Fruit fly (Drosophila melanogaster) whole organism, embryonic: ENCODE measurements around the gene nesd.

Source experiments
- Abd-B ChIP-seq: fragments of 200-800 bp; sonication (Bioruptor generic); optimal IDR thresholded peaks from 2 replicates; lab custom pipeline; 2018; ENCODE audit warnings: missing biosample characterization, mild to moderate bottlenecking, missing genetic modification characterization, moderate library complexity
- Antp ChIP-seq: fragments of 200-800 bp; sonication (Bioruptor generic); optimal IDR thresholded peaks from 3 replicates; lab custom pipeline; 2016; ENCODE audit warnings: missing biosample characterization, missing genetic modification characterization
- Asciz ChIP-seq: fragments of 200-800 bp; sonication (Bioruptor generic); optimal IDR thresholded peaks from 2 replicates; lab custom pipeline; 2017; ENCODE audit warnings: missing biosample characterization, mild to moderate bottlenecking, missing genetic modification characterization, missing genetic modification reagents
- BEAF-32 ChIP-seq: fragments of 200-800 bp; sonication (Bioruptor generic); optimal IDR thresholded peaks from 3 replicates; lab custom pipeline; 2017; ENCODE audit warnings: missing biosample characterization, missing genetic modification characterization, mild to moderate bottlenecking, moderate library complexity, missing genetic modification reagents
- CG10366 ChIP-seq: fragments of 200-800 bp; sonication (Bioruptor generic); IDR thresholded peaks from 2 replicates; pipeline ENCODE4 v1.3.6; 2022; ENCODE audit warnings: missing biosample characterization, missing genetic modification characterization
- CG10431 ChIP-seq: fragments of 200-800 bp; sonication (Bioruptor generic); optimal IDR thresholded peaks from 3 replicates; lab custom pipeline; 2018; ENCODE audit warnings: missing biosample characterization, mild to moderate bottlenecking, missing genetic modification characterization
- CG12104 ChIP-seq: fragments of 200-800 bp; sonication (Bioruptor generic); optimal IDR thresholded peaks from 3 replicates; lab custom pipeline; 2016; ENCODE audit warnings: missing biosample characterization, missing genetic modification characterization
- CG1233 ChIP-seq: fragments of 200-800 bp; sonication (Bioruptor generic); optimal IDR thresholded peaks from 4 replicates; lab custom pipeline; 2018; ENCODE audit warnings: missing biosample characterization, mild to moderate bottlenecking, missing genetic modification characterization
- CG12659 ChIP-seq: fragments of 200-800 bp; sonication (Bioruptor generic); optimal IDR thresholded peaks from 3 replicates; lab custom pipeline; 2017; ENCODE audit warnings: mild to moderate bottlenecking, missing biosample characterization, missing genetic modification reagents, missing genetic modification characterization
- CG12744 ChIP-seq: fragments of 200-800 bp; sonication (Bioruptor generic); optimal IDR thresholded peaks from 2 replicates; lab custom pipeline; 2016; ENCODE audit warnings: missing biosample characterization, missing genetic modification characterization
- CG15479 ChIP-seq: fragments of 200-800 bp; sonication (Bioruptor generic); optimal IDR thresholded peaks from 3 replicates; lab custom pipeline; 2019; ENCODE audit warnings: missing biosample characterization, mild to moderate bottlenecking, missing genetic modification characterization, moderate library complexity
- CG1603 ChIP-seq: fragments of 200-800 bp; sonication (Bioruptor generic); optimal IDR thresholded peaks from 2 replicates; lab custom pipeline; 2019; ENCODE audit warnings: missing biosample characterization, mild to moderate bottlenecking, missing genetic modification characterization, moderate library complexity
- CG18011 ChIP-seq: fragments of 200-800 bp; sonication (Bioruptor generic); optimal IDR thresholded peaks from 2 replicates; lab custom pipeline; 2017; ENCODE audit warnings: missing biosample characterization, missing genetic modification characterization, mild to moderate bottlenecking, moderate library complexity, missing genotype
- CG18262 ChIP-seq: fragments of 200-800 bp; optimal IDR thresholded peaks from 3 replicates; lab custom pipeline; 2019; ENCODE audit warnings: missing biosample characterization, mild to moderate bottlenecking, missing genetic modification characterization, moderate library complexity
- CG4424 ChIP-seq: fragments of 200-800 bp; sonication (Bioruptor generic); optimal IDR thresholded peaks from 3 replicates; lab custom pipeline; 2016; ENCODE audit warnings: missing biosample characterization, missing genetic modification characterization
- CG4730 ChIP-seq: fragments of 200-800 bp; sonication (Bioruptor generic); IDR thresholded peaks from 2 replicates; pipeline ENCODE4 v1.3.6; 2022; ENCODE audit warnings: missing biosample characterization, missing genetic modification characterization
- CG7786 ChIP-seq: fragments of 200-800 bp; sonication (Bioruptor generic); optimal IDR thresholded peaks from 2 replicates; lab custom pipeline; 2016; ENCODE audit warnings: missing biosample characterization, missing genetic modification characterization
- CG7987 ChIP-seq: fragments of 200-800 bp; sonication (Bioruptor generic); optimal IDR thresholded peaks from 2 replicates; lab custom pipeline; 2018; ENCODE audit warnings: missing biosample characterization, mild to moderate bottlenecking, missing genetic modification characterization, moderate library complexity
- CG8281 ChIP-seq: fragments of 200-800 bp; sonication (Bioruptor generic); optimal IDR thresholded peaks from 2 replicates; lab custom pipeline; 2018; ENCODE audit warnings: missing biosample characterization, mild to moderate bottlenecking, missing genetic modification characterization, moderate library complexity
- CG8359 ChIP-seq: fragments of 200-800 bp; sonication (Bioruptor generic); optimal IDR thresholded peaks from 2 replicates; lab custom pipeline; 2017; ENCODE audit warnings: missing biosample characterization, mild to moderate bottlenecking, missing genetic modification characterization, borderline replicate concordance
- CG8478 ChIP-seq: fragments of >200 bp; optimal IDR thresholded peaks from 2 replicates; lab custom pipeline; 2018
- Dip3 ChIP-seq: fragments of 200-800 bp; sonication (Bioruptor generic); optimal IDR thresholded peaks from 3 replicates; lab custom pipeline; 2016; ENCODE audit warnings: missing biosample characterization, missing genetic modification characterization
- Hr3 ChIP-seq: fragments of 200-800 bp; sonication (Bioruptor generic); optimal IDR thresholded peaks from 3 replicates; lab custom pipeline; 2016; ENCODE audit warnings: missing biosample characterization, missing genetic modification characterization
- Hr51 ChIP-seq, 2 experiments: fragments of 200-800 bp; sonication (Bioruptor generic); optimal IDR thresholded peaks; 2 replicates in 1 of 2; 3 replicates in 1 of 2; lab custom pipeline; 2016 to 2018; ENCODE audit warnings: missing biosample characterization in 2 of 2, missing genetic modification characterization in 2 of 2, mild to moderate bottlenecking in 1 of 2, moderate library complexity in 1 of 2
- Jarid2 ChIP-seq: fragments of 200-800 bp; sonication (Bioruptor generic); optimal IDR thresholded peaks from 3 replicates; lab custom pipeline; 2017; ENCODE audit warnings: mild to moderate bottlenecking, missing biosample characterization, missing genetic modification reagents, missing genetic modification characterization
- Mad ChIP-seq: fragments of 200-800 bp; sonication (Bioruptor generic); optimal IDR thresholded peaks from 2 replicates; lab custom pipeline; 2016; ENCODE audit warnings: missing biosample characterization, missing genetic modification characterization
- NC2α ChIP-seq: fragments of 200-800 bp; sonication (Bioruptor generic); optimal IDR thresholded peaks from 2 replicates; lab custom pipeline; 2016; ENCODE audit warnings: missing biosample characterization, missing genetic modification characterization
- Ravus ChIP-seq: fragments of 200-800 bp; sonication (Bioruptor generic); IDR thresholded peaks from 2 replicates; pipeline ENCODE4 v1.3.6; 2022; ENCODE audit warnings: missing biosample characterization, missing genetic modification characterization
- Rx ChIP-seq: fragments of 200-800 bp; sonication (Bioruptor generic); IDR thresholded peaks from 2 replicates; pipeline ENCODE4 v1.3.6; 2022; ENCODE audit warnings: missing biosample characterization, missing genetic modification characterization
- al ChIP-seq: fragments of 200-800 bp; sonication (Bioruptor generic); IDR thresholded peaks from 2 replicates; pipeline ENCODE4 v1.3.6; 2022; ENCODE audit warnings: missing biosample characterization, missing genetic modification characterization
- amos ChIP-seq: fragments of 200-800 bp; sonication (Bioruptor generic); IDR thresholded peaks from 2 replicates; pipeline ENCODE4 v1.3.6; 2022; ENCODE audit warnings: missing biosample characterization, missing genetic modification characterization; ENCODE audit not compliant: partially characterized antibody
- ap ChIP-seq: fragments of 200-800 bp; sonication (Bioruptor generic); IDR thresholded peaks from 2 replicates; pipeline ENCODE4 v1.3.6; 2022; ENCODE audit warnings: missing biosample characterization, missing genetic modification characterization
- ash1 ChIP-seq: fragments of 200-800 bp; sonication (Bioruptor generic); optimal IDR thresholded peaks from 2 replicates; lab custom pipeline; 2018; ENCODE audit warnings: missing biosample characterization, mild to moderate bottlenecking, missing genetic modification characterization
- bsh ChIP-seq, 2 experiments: fragments of 200-800 bp; sonication (Bioruptor generic); optimal IDR thresholded peaks; 2 replicates each; lab custom pipeline; 2017 to 2018; ENCODE audit warnings: mild to moderate bottlenecking in 2 of 2, missing biosample characterization in 2 of 2, missing genetic modification characterization in 2 of 2, moderate library complexity in 1 of 2
- ci ChIP-seq: fragments of 200-800 bp; sonication (Bioruptor generic); IDR thresholded peaks from 3 replicates; pipeline ENCODE4 v1.3.6; 2022; ENCODE audit warnings: missing biosample characterization, missing genetic modification characterization
- fd96Cb ChIP-seq: fragments of 200-800 bp; sonication (Bioruptor generic); optimal IDR thresholded peaks from 2 replicates; lab custom pipeline; 2018; ENCODE audit warnings: missing biosample characterization, mild to moderate bottlenecking, missing genetic modification characterization, moderate library complexity
- fu2 ChIP-seq: fragments of 200-800 bp; sonication (Bioruptor generic); optimal IDR thresholded peaks from 2 replicates; lab custom pipeline; 2016; ENCODE audit warnings: missing biosample characterization, missing genetic modification characterization
- gcm ChIP-seq: fragments of 200-800 bp; sonication (Bioruptor generic); optimal IDR thresholded peaks from 2 replicates; lab custom pipeline; 2019; ENCODE audit warnings: missing biosample characterization, mild to moderate bottlenecking, missing genetic modification characterization, moderate library complexity
- grau ChIP-seq: fragments of 200-800 bp; optimal IDR thresholded peaks from 3 replicates; lab custom pipeline; 2019; ENCODE audit warnings: missing biosample characterization, mild to moderate bottlenecking, missing genetic modification characterization, moderate library complexity
- hth ChIP-seq: fragments of >200 bp; optimal IDR thresholded peaks from 2 replicates; lab custom pipeline; 2017; ENCODE audit warnings: inconsistent platforms
- kni ChIP-seq: fragments of 200-800 bp; sonication (Bioruptor generic); optimal IDR thresholded peaks from 3 replicates; lab custom pipeline; 2017; ENCODE audit warnings: mild to moderate bottlenecking, missing biosample characterization, missing genetic modification reagents, missing genetic modification characterization
- lab ChIP-seq: fragments of 200-800 bp; sonication (Bioruptor generic); optimal IDR thresholded peaks from 3 replicates; lab custom pipeline; 2017; ENCODE audit warnings: missing biosample characterization, missing genetic modification characterization, mild to moderate bottlenecking, moderate library complexity, missing genetic modification reagents
- maf-S ChIP-seq: fragments of 200-800 bp; sonication (Bioruptor generic); optimal IDR thresholded peaks from 2 replicates; lab custom pipeline; 2016; ENCODE audit warnings: missing biosample characterization, missing genetic modification characterization
- pzg ChIP-seq: fragments of 200-800 bp; sonication (Bioruptor generic); optimal IDR thresholded peaks from 3 replicates; lab custom pipeline; 2018; ENCODE audit warnings: missing biosample characterization, mild to moderate bottlenecking, missing genetic modification characterization, moderate library complexity
- rib ChIP-seq: fragments of 200-800 bp; sonication (Bioruptor generic); IDR thresholded peaks from 2 replicates; pipeline ENCODE4 v1.3.6; 2022; ENCODE audit warnings: missing biosample characterization, missing genetic modification characterization
- schlank ChIP-seq: fragments of 200-800 bp; sonication (Bioruptor generic); optimal IDR thresholded peaks from 2 replicates; lab custom pipeline; 2018; ENCODE audit warnings: missing biosample characterization, mild to moderate bottlenecking, missing genetic modification characterization
- sd ChIP-seq: fragments of 200-800 bp; sonication (Bioruptor generic); optimal IDR thresholded peaks from 3 replicates; lab custom pipeline; 2018; ENCODE audit warnings: missing biosample characterization, mild to moderate bottlenecking, missing genetic modification characterization, moderate library complexity
- sna ChIP-seq: fragments of 200-800 bp; sonication (Bioruptor generic); IDR thresholded peaks from 2 replicates; pipeline ENCODE4 v1.3.6; 2022; ENCODE audit warnings: missing biosample characterization, missing genetic modification characterization; ENCODE audit not compliant: partially characterized antibody
- sob ChIP-seq: fragments of 200-800 bp; sonication (Bioruptor generic); IDR thresholded peaks from 2 replicates; pipeline ENCODE4 v1.3.6; 2022; ENCODE audit warnings: missing biosample characterization, missing genetic modification characterization
- sug ChIP-seq: fragments of 200-800 bp; optimal IDR thresholded peaks from 2 replicates; lab custom pipeline; 2019; ENCODE audit warnings: missing biosample characterization, mild to moderate bottlenecking, missing genetic modification characterization, moderate library complexity

Gene nesd

DNA sequence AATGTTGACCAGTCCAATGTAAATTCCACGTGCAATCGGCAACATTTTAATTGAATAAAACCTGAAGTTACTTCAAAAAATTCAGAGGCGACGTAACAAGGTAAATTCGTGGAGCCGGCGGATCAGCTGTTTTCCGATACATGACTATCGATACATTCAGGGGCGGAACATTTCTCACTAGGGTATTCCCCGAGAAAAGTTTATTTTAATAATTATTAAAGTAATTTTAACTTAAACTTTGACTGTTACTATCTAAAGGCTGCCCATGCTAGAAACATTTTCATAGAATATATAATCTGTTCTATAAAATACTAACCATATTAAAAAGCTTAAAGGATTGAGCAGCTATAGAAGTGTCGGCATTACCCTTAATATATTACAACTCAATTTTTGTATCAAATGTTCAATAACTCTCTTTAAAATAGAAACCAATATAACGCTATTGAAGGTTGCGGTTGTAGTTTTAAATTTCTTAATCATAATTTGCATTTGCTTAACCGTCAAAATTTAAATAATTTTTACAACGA is 3.4 kb downstream of the nesd start, which contains the start of the genes mRpS18B and Kua (continued):
- peak in 1 of 2 experiments; percentile 52 for TF ChIP-seq Hr51 (GFP tag; optimal IDR thresholded peaks at IDR 0.05; lab: Kevin White, UChicago)
- peak; percentile 60 for TF ChIP-seq CG18262 (tag; lab: Kevin White, UChicago)
- no peak for TF ChIP-seq Antp (GFP tag; lab: Kevin White, UChicago)
- TF ChIP-seq Ravus (GFP tag; lab: Robert Waterston, UW): no peak
- peak; percentile 60 for TF ChIP-seq CG4424 (GFP tag; lab: Kevin White, UChicago)
- TF ChIP-seq Mad (GFP tag; lab: Kevin White, UChicago): peak; percentile 0
- peak; percentile 17; the same call in 1 of the 2 replicates for TF ChIP-seq rib (GFP tag; lab: Robert Waterston, UW)
- no peak for TF ChIP-seq Dip3 (GFP tag; lab: Kevin White, UChicago)
- TF ChIP-seq kni (GFP tag; lab: Kevin White, UChicago): no peak
- 0 out of 2 replicates have a peak, but pooled peaks have one; percentile 23 for TF ChIP-seq sna (GFP tag; lab: Robert Waterston, UW)
- TF ChIP-seq CG7786 (GFP tag; lab: Kevin White, UChicago): no peak
- TF ChIP-seq CG18011: no peak
- no peak for TF ChIP-seq Jarid2
- TF ChIP-seq al (GFP tag; lab: Robert Waterston, UW): peak; percentile 42; the same call in 1 of the 2 replicates
- TF ChIP-seq CG8281 (tag; lab: Kevin White, UChicago): no peak
- TF ChIP-seq Asciz (GFP tag; lab: Kevin White, UChicago): no peak
- peak; percentile 51 for TF ChIP-seq CG12104 (GFP tag; lab: Kevin White, UChicago)
- TF ChIP-seq CG10366 (GFP tag; lab: Robert Waterston, UW): peak; percentile 31; the same call in 1 of the 2 replicates
- no peak for TF ChIP-seq CG8359
- no peak for TF ChIP-seq Rx
- TF ChIP-seq gcm (GFP tag; lab: Kevin White, UChicago): no peak
- peak; percentile 67 for TF ChIP-seq sug
- TF ChIP-seq CG15479 (GFP tag; lab: Kevin White, UChicago): no peak
- peak; percentile 67 for TF ChIP-seq CG12659 (GFP tag; lab: Kevin White, UChicago)
- no peak for TF ChIP-seq schlank (tag; lab: Kevin White, UChicago)
- TF ChIP-seq ci (GFP tag; lab: Robert Waterston, UW): 0 out of 3 replicates have a peak, but pooled peaks have one; percentile 25
- no peak for TF ChIP-seq sd (tag; lab: Kevin White, UChicago)
- TF ChIP-seq CG10431 (GFP tag; lab: Kevin White, UChicago): no peak
- TF ChIP-seq CG1603 (tag; lab: Kevin White, UChicago): peak; percentile 30
- TF ChIP-seq fd96Cb: peak; percentile 51
- no peak for TF ChIP-seq fu2
- TF ChIP-seq ash1 (GFP tag; lab: Kevin White, UChicago): no peak
- TF ChIP-seq CG8478 (lab: Kevin White, UChicago): no peak
- no peak for TF ChIP-seq hth (lab: Kevin White, UChicago)
- peak in 1 of 2 experiments; percentile 54 for TF ChIP-seq bsh (GFP tag; optimal IDR thresholded peaks at IDR 0.05; lab: Kevin White, UChicago)
- peak; percentile 48 for TF ChIP-seq pzg (GFP tag; lab: Kevin White, UChicago)
- no peak for TF ChIP-seq CG12744 (GFP tag; lab: Kevin White, UChicago)
- TF ChIP-seq sob (GFP tag; lab: Robert Waterston, UW): peak; percentile 71
- peak; percentile 66 for TF ChIP-seq amos (GFP tag; lab: Robert Waterston, UW)
- no peak for TF ChIP-seq CG7987 (GFP tag; lab: Kevin White, UChicago)
- 0 out of 2 replicates have a peak, but pooled peaks have one; percentile 29 for TF ChIP-seq ap (GFP tag; lab: Robert Waterston, UW)
- TF ChIP-seq CG1233 (GFP tag; lab: Kevin White, UChicago): peak; percentile 14
- no peak for TF ChIP-seq CG4730 (GFP tag; lab: Robert Waterston, UW)
- peak; percentile 71 for TF ChIP-seq BEAF-32
- peak; percentile 57 for TF ChIP-seq lab
- no peak for TF ChIP-seq NC2α (GFP tag; lab: Kevin White, UChicago)
- TF ChIP-seq Hr3 (GFP tag; lab: Kevin White, UChicago): peak; percentile 55
- TF ChIP-seq grau: peak; percentile 64
- TF ChIP-seq Abd-B: peak; percentile 32
- TF ChIP-seq maf-S (GFP tag; lab: Kevin White, UChicago): no peak
